Worm (Caenorhabditis elegans) whole organism, young adult: ENCODE data around the gene clec-78.

Experiments used
- F10E7.11 ChIP-seq: sonication (generic microtip); optimal IDR thresholded peaks from 2 replicates; lab custom pipeline; 2017; ENCODE audit warnings: mild to moderate bottlenecking, missing genetic modification characterization, moderate library complexity, missing compliant biosample characterization
- F33H1.4 ChIP-seq: fragments of 200-800 bp; sonication (Bioruptor generic); IDR thresholded peaks from 2 replicates; pipeline ENCODE4 v1.3.6; 2022; ENCODE audit warnings: missing genetic modification reagents, missing genetic modification characterization, missing compliant biosample characterization
- F49E8.2 ChIP-seq: sonication (generic microtip); optimal IDR thresholded peaks from 3 replicates; lab custom pipeline; 2017; ENCODE audit warnings: missing genetic modification characterization, mild to moderate bottlenecking, missing compliant biosample characterization, antibody characterized with exemption, moderate library complexity; ENCODE audit not compliant: insufficient read depth
- F57C9.4 ChIP-seq: sonication (generic microtip); optimal IDR thresholded peaks from 2 replicates; lab custom pipeline; 2017; ENCODE audit warnings: mild to moderate bottlenecking, missing genetic modification characterization, missing compliant biosample characterization
- Y53F4B.3 ChIP-seq: fragments of 200-800 bp; sonication (Bioruptor generic); IDR thresholded peaks from 2 replicates; pipeline ENCODE4 v1.3.6; 2022; ENCODE audit warnings: missing genetic modification reagents, missing genetic modification characterization, missing compliant biosample characterization
- Y53G8AR.9 ChIP-seq: fragments of 200-800 bp; sonication (Bioruptor generic); conservative IDR thresholded peaks from 2 replicates; pipeline ENCODE4 v1.3.6; 2022; ENCODE audit warnings: missing genetic modification reagents, missing genetic modification characterization, missing compliant biosample characterization
- Y79H2A.3 ChIP-seq: fragments of 200-800 bp; sonication (Bioruptor generic); conservative IDR thresholded peaks from 2 replicates; pipeline ENCODE4 v1.3.6; 2022; ENCODE audit warnings: missing genetic modification reagents, missing genetic modification characterization, missing compliant biosample characterization
- aptf-3 ChIP-seq: fragments of 200-800 bp; sonication (Bioruptor generic); IDR thresholded peaks from 2 replicates; pipeline ENCODE4 v1.3.6; 2022; ENCODE audit warnings: missing genetic modification characterization, missing compliant biosample characterization
- atf-7 ChIP-seq: sonication (generic microtip); optimal IDR thresholded peaks from 2 replicates; lab custom pipeline; 2017; ENCODE audit warnings: mild to moderate bottlenecking, missing genetic modification characterization, missing compliant biosample characterization
- athp-1 ChIP-seq: sonication (generic microtip); optimal IDR thresholded peaks from 2 replicates; lab custom pipeline; 2017; ENCODE audit warnings: mild to moderate bottlenecking, missing genetic modification characterization, missing compliant biosample characterization
- cebp-1 ChIP-seq, 2 experiments: fragments of 200-800 bp in 1 of 2; sonication (Bioruptor generic) in 1 of 2; sonication (generic microtip) in 1 of 2; IDR thresholded peaks in 1 of 2; optimal IDR thresholded peaks in 1 of 2; 2 replicates each; pipeline versions ENCODE4 v1.3.6 to Lab custom; 2017 to 2022; ENCODE audit warnings: missing compliant biosample characterization in 2 of 2, missing genetic modification characterization in 2 of 2, mild to moderate bottlenecking in 1 of 2, missing genetic modification reagents in 1 of 2, moderate library complexity in 1 of 2
- cebp-2 ChIP-seq: fragments of 200-800 bp; sonication (Bioruptor generic); IDR thresholded peaks from 2 replicates; pipeline ENCODE4 v1.3.6; 2022; ENCODE audit warnings: missing genetic modification characterization, missing compliant biosample characterization
- chd-7 ChIP-seq: sonication (generic microtip); optimal IDR thresholded peaks from 2 replicates; lab custom pipeline; 2016; ENCODE audit warnings: mild to moderate bottlenecking, missing genetic modification characterization, moderate library complexity, missing compliant biosample characterization
- dox-1 ChIP-seq: fragments of 200-800 bp; sonication (Bioruptor generic); IDR thresholded peaks from 2 replicates; pipeline ENCODE4 v1.3.6; 2022; ENCODE audit warnings: missing genetic modification reagents, missing genetic modification characterization, missing compliant biosample characterization
- egl-44 ChIP-seq: fragments of 200-800 bp; sonication (Bioruptor generic); IDR thresholded peaks from 2 replicates; pipeline ENCODE4 v1.3.6; 2022; ENCODE audit warnings: missing genetic modification reagents, missing genetic modification characterization, missing compliant biosample characterization
- egrh-3 ChIP-seq: fragments of 200-800 bp; sonication (Bioruptor generic); IDR thresholded peaks from 2 replicates; pipeline ENCODE4 v1.3.6; 2022; ENCODE audit warnings: missing genetic modification reagents, missing genetic modification characterization, missing compliant biosample characterization
- ets-4 ChIP-seq: fragments of 200-800 bp; sonication (Bioruptor generic); optimal IDR thresholded peaks from 2 replicates; lab custom pipeline; 2018; ENCODE audit warnings: mild to moderate bottlenecking, missing genetic modification characterization, missing compliant biosample characterization
- gei-17 ChIP-seq: fragments of 200-800 bp; sonication (Bioruptor generic); optimal IDR thresholded peaks from 2 replicates; lab custom pipeline; 2018; ENCODE audit warnings: mild to moderate bottlenecking, missing genetic modification characterization, missing compliant biosample characterization
- hlh-12 ChIP-seq: sonication (generic microtip); optimal IDR thresholded peaks from 2 replicates; lab custom pipeline; 2016; ENCODE audit warnings: missing genetic modification characterization, missing compliant biosample characterization
- hlh-26 ChIP-seq: fragments of 200-800 bp; sonication (Bioruptor generic); conservative IDR thresholded peaks from 2 replicates; pipeline ENCODE4 v1.3.6; 2022; ENCODE audit warnings: missing genetic modification reagents, missing genetic modification characterization, missing compliant biosample characterization
- madf-6 ChIP-seq: fragments of 200-800 bp; sonication (Bioruptor generic); IDR thresholded peaks from 2 replicates; pipeline ENCODE4 v1.3.6; 2022; ENCODE audit warnings: missing genetic modification reagents, missing genetic modification characterization, missing compliant biosample characterization
- nfya-1 ChIP-seq: sonication (generic microtip); optimal IDR thresholded peaks from 2 replicates; lab custom pipeline; 2017; ENCODE audit warnings: antibody characterized with exemption, missing compliant biosample characterization, missing genetic modification characterization, borderline replicate concordance; ENCODE audit not compliant: insufficient read depth
- nfya-2 ChIP-seq: fragments of 200-800 bp; sonication (Bioruptor generic); IDR thresholded peaks from 2 replicates; pipeline ENCODE4 v1.3.6; 2022; ENCODE audit warnings: missing genetic modification reagents, missing genetic modification characterization, missing compliant biosample characterization
- nhr-120 ChIP-seq: fragments of 200-800 bp; sonication (Bioruptor generic); IDR thresholded peaks from 2 replicates; pipeline ENCODE4 v1.3.6; 2022; ENCODE audit warnings: missing genetic modification characterization, missing compliant biosample characterization
- nhr-179 ChIP-seq: sonication (generic microtip); optimal IDR thresholded peaks from 2 replicates; lab custom pipeline; 2016; ENCODE audit warnings: mild to moderate bottlenecking, missing genetic modification characterization, missing compliant biosample characterization
- nhr-80 ChIP-seq: sonication (generic microtip); optimal IDR thresholded peaks from 2 replicates; lab custom pipeline; 2016; ENCODE audit warnings: missing genetic modification characterization, missing compliant biosample characterization
- snpc-1.1 ChIP-seq: sonication (generic microtip); optimal IDR thresholded peaks from 2 replicates; lab custom pipeline; 2017; ENCODE audit warnings: missing genetic modification characterization, mild to moderate bottlenecking, missing compliant biosample characterization, antibody characterized with exemption, moderate library complexity, missing genotype, missing genetic modification reagents; ENCODE audit not compliant: insufficient read depth
- snpc-3.4 ChIP-seq: sonication (generic microtip); optimal IDR thresholded peaks from 2 replicates; lab custom pipeline; 2017; ENCODE audit warnings: missing genetic modification characterization, mild to moderate bottlenecking, missing compliant biosample characterization, antibody characterized with exemption, moderate library complexity, missing genotype, missing genetic modification reagents
- snpc-4 ChIP-seq, 5 experiments: fragments of 150-350 bp in 1 of 5; sonication (generic microtip) in 4 of 5; optimal IDR thresholded peaks; 2 replicates each; lab custom pipeline; 2014 to 2018; ENCODE audit warnings: missing genetic modification characterization in 5 of 5, missing biosample characterization in 3 of 5, antibody characterized with exemption in 2 of 5, mild to moderate bottlenecking in 2 of 5, missing compliant biosample characterization in 2 of 5, missing genotype in 2 of 5, moderate library complexity in 2 of 5, missing genetic modification reagents in 1 of 5
- somi-1 ChIP-seq: fragments of 200-800 bp; sonication (Bioruptor generic); optimal IDR thresholded peaks from 2 replicates; lab custom pipeline; 2018; ENCODE audit warnings: mild to moderate bottlenecking, missing genetic modification characterization, missing compliant biosample characterization
- unc-130 ChIP-seq: sonication (generic microtip); optimal IDR thresholded peaks from 2 replicates; lab custom pipeline; 2016; ENCODE audit warnings: missing genetic modification reagents, missing genetic modification characterization, missing compliant biosample characterization
- zfh-2 ChIP-seq: fragments of 200-800 bp; sonication (Bioruptor generic); conservative IDR thresholded peaks from 2 replicates; pipeline ENCODE4 v1.3.6; 2022; ENCODE audit warnings: missing genetic modification reagents, missing genetic modification characterization, missing compliant biosample characterization
- ztf-22 ChIP-seq: fragments of 200-800 bp; sonication (Bioruptor generic); optimal IDR thresholded peaks from 2 replicates; lab custom pipeline; 2018; ENCODE audit warnings: mild to moderate bottlenecking, missing genetic modification characterization, moderate library complexity, missing compliant biosample characterization
- ztf-26 ChIP-seq: sonication (generic microtip); optimal IDR thresholded peaks from 2 replicates; lab custom pipeline; 2017; ENCODE audit warnings: missing genetic modification characterization, missing compliant biosample characterization

Gene clec-78

ce11 chrIV:3988638-3989152 lies at the start of gene clec-78:
Gene clec-78 (plus strand): TSS chrIV:3989102.
- peak; percentile 55 for TF ChIP-seq dox-1 (GFP tag; lab: Robert Waterston, UW)
- no peak for TF ChIP-seq athp-1 (tag; lab: Kevin White, UChicago)
- TF ChIP-seq ets-4 (GFP tag; lab: Kevin White, UChicago): peak; percentile 84
- TF ChIP-seq aptf-3: no peak
- peak; percentile 87 for TF ChIP-seq nhr-80 (tag; lab: Kevin White, UChicago)
- peak; percentile 15 for TF ChIP-seq ztf-22 (GFP tag; lab: Kevin White, UChicago)
- TF ChIP-seq atf-7 (tag; lab: Kevin White, UChicago): peak; percentile 67
- 0 out of 2 replicates have a peak, but pooled peaks have one; percentile 22 for TF ChIP-seq egl-44 (GFP tag; lab: Robert Waterston, UW)

- TF ChIP-seq nhr-120 (no peak), Y53F4B.3 (no peak), snpc-4 (GFP tag; optimal IDR thresholded peaks at IDR 0.05; lab: Kevin White, UChicago) (no peak), snpc-4 (tag; optimal IDR thresholded peaks at IDR 0.05; lab: Kevin White, UChicago) (no peak), cebp-2 (GFP tag; lab: Robert Waterston, UW) (no peak), F10E7.11 (tag; lab: Kevin White, UChicago) (no peak), athp-1 (tag; lab: Kevin White, UChicago) (no peak), ztf-22 (GFP tag; lab: Kevin White, UChicago) (no peak), F49E8.2 (tag; lab: Kevin White, UChicago) (no peak), hlh-12 (tag; lab: Kevin White, UChicago) (no peak), Y53G8AR.9 (GFP tag; lab: Robert Waterston, UW) (no peak), cebp-1 (GFP tag; IDR thresholded peaks at IDR 0.05; lab: Robert Waterston, UW) (no peak), cebp-1 (tag; optimal IDR thresholded peaks at IDR 0.05; lab: Kevin White, UChicago) (no peak), nfya-1 (tag; lab: Kevin White, UChicago) (no peak), somi-1 (GFP tag; lab: Kevin White, UChicago) (no peak), snpc-1.1 (tag; lab: Kevin White, UChicago) (no peak), zfh-2 (GFP tag; lab: Robert Waterston, UW) (no peak), unc-130 (GFP tag; lab: Kevin White, UChicago) (no peak), nfya-2 (GFP tag; lab: Robert Waterston, UW) (no peak), Y79H2A.3 (GFP tag; lab: Robert Waterston, UW) (no peak), nhr-179 (tag; lab: Kevin White, UChicago) (no peak), hlh-26 (no peak)
These were observed 47.1 kb upstream of the clec-78 start, which contains the start of gene clec-174 for ce11 chrIV:3941658-3942328. Gene clec-174 (minus strand): TSS chrIV:3941708.

- TF ChIP-seq dox-1 (GFP tag; lab: Robert Waterston, UW) (no peak), madf-6 (GFP tag; lab: Robert Waterston, UW) (no peak), gei-17 (GFP tag; lab: Kevin White, UChicago) (no peak), ztf-26 (tag; lab: Kevin White, UChicago) (no peak), nfya-1 (tag; lab: Kevin White, UChicago) (no peak), F33H1.4 (no peak), nhr-80 (tag; lab: Kevin White, UChicago) (no peak), egrh-3 (GFP tag; lab: Robert Waterston, UW) (no peak), F57C9.4 (no peak), egl-44 (GFP tag; lab: Robert Waterston, UW) (no peak), chd-7 (no peak), snpc-3.4 (tag; lab: Kevin White, UChicago) (no peak), nhr-120 (no peak)
These were observed 45.9 kb upstream of the clec-78 start, which contains the start of gene Y46C8AL.11 for ce11 chrIV:3943003-3943402. Gene Y46C8AL.11 (plus strand): TSS chrIV:3943303.
